Fruit fly (Drosophila melanogaster) whole organism, larva: Measurements from ENCODE around the gene CG11756.

Experiments
- noc ChIP-seq: fragments of 200-800 bp; sonication (Bioruptor generic); optimal IDR thresholded peaks from 3 replicates; lab custom pipeline; 2019; ENCODE audit warnings: missing biosample characterization, mild to moderate bottlenecking, missing genetic modification characterization, moderate library complexity

Gene CG11756

DNA sequence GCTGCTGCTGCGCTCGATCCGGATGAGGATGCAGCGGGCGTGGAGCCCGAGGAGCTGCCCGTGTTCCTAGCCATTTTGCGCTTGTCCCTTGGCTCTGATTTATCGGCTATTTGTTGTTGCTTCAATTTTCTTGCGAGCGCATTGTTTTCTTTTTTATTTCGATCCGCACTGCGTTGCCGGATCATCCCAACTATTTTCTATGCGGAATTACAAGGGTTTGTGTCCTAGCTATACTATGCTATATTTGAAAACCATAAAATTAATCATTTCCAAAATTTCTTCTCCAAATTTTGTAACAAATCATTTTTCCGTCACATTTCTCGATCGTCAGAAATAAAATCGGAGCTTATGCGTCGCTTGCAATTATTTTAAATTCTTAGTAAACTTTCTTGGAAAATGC lies at the start of gene CG11756, which contains the start of gene GCS1:
Gene CG11756, plus strand, starts transcription at position 312 of the 400 bp plus-strand sequence.
Gene GCS1, minus strand, starts transcription at position 193 of the 400 bp plus-strand sequence.
- TF ChIP-seq noc (tag; lab: Kevin White, UChicago) = no peak

DNA sequence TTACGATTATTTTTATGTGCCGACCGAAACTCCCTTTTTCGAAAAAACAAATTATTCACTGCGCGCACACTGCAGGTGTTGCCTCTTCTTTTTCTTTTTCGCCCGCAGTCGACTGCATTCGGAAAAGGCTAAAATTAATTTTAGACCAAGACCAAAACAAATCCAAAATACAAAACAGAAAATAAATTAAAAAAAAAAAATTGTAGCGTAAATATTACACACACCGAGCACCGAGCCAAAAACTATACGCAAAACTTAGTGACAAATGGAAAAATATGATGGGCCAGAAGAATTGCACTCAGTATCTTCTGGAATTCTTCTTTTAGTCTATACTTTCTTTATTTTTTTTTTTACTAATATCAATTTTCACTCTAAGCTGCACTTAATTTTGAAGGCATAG lies 45.2 kb upstream of the CG11756 start, which contains the start of gene CG44422:
Gene CG44422, minus strand, starts transcription at position 101 of the 400 bp plus-strand sequence.
- TF ChIP-seq noc (tag; lab: Kevin White, UChicago) = no peak

DNA sequence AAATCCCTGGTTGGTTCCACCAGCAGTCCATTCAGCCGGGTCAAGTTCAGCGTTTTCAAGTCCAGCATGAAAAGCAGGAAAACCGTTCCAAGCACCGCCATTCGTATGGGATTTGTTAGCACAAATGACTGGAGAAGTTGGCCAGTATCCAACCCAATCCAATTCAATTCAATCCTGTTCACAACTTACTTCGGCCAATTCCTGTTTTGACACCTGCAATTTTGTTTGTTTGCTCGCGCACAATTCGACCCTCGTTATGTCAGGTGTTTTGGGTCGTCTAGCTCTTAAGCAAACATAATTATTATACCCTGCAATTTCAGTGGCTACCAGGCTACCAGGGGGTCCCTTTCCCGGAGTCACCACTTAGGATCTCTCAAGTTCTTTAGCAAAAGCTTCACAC lies 36.8 kb upstream of the CG11756 start, which contains the start of gene Ir10a:
Gene Ir10a, minus strand, starts transcription at position 101 of the 400 bp plus-strand sequence.
- no peak for TF ChIP-seq noc (tag; lab: Kevin White, UChicago)

DNA sequence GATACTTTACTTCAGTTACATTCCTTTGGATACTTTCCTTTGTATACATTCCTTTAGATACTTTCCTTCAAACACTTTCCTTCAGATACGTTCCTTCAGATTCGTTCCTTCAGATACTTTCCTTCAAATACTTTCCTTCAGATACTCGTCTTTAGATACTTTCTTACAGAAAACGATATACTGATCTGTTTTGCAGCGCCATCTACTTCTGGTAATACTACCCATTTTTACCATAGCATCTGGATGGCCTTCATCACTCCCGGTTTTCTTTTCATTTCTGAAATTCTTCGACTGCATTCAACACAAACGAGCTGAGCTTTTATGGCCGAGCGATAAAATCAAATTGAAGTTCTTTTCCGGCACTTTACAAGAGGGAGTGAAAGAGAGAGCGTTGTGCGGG lies 28.0 kb upstream of the CG11756 start:
- TF ChIP-seq noc (tag; lab: Kevin White, UChicago) = no peak

DNA sequence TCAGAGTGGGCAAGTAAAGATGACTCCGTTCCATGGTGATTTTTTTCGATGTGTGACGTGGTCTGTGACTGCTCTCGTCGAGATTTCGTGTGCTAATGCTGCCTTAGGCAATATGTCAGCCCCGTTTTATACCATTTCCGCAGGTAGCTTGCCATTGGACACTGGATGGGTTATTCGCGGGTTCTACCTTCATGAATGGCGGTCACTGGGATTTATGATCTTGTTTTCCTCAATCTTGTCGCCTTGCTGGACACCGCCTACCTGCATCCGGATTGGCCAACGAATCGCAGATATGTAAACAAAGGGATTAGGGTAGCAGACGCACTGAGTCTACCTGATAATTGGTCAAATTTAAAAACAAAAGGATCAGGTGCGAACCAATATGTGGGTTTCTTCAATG lies 25.7 kb upstream of the CG11756 start, which contains the start of gene sisA:
Gene sisA, minus strand, starts transcription at position 101 of the 400 bp plus-strand sequence.
- TF ChIP-seq noc (tag; lab: Kevin White, UChicago) = no peak

DNA sequence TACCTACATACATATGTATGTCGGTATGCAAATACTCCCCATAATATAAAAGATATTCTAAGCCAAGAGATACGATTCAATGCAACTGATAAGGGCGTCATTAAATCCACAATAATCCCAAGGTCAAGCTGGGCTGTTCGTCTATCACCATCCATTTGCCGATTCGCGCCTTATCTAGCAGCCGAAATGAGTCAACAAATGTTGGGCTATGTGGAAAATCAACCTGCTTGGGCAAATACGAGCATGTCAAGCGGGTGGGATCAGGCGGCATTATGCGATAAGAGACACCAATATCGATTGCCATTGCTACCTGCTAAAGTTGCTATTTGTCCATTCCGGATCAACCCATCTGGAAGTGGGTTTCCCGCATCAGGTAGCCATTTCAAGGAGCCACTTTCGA lies 25.3 kb upstream of the CG11756 start:
- TF ChIP-seq noc (tag; lab: Kevin White, UChicago) = no peak

DNA sequence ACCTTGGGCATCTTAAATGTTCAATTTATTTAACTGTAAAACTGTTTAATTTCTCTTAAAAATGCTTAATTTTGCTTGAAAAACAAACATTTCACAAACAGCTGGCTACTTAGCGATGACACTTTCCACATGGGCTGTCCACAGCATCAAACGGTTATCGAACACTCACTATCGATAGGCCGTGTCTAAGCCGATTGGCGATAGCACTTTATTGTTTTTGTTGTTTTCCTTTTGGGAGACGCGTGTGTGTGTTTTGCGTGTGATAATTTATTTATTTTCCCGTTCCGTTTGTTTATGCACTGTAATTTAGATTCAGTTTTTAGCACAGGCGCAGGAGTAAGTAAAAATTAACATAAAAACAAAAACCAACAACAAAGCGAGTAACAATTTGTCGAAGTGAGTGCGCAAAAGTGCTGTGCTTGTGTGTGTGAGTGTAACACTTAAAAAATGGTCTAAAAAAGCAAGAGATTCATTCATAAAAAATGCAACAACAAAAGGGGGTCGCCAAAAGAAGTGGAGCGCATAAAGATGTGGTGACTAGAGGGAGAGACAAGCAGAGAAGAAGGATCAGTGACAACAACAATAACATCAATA lies 22.6 kb upstream of the CG11756 start, which contains the start of gene Gapvd1:
Gene Gapvd1, plus strand, starts transcription at position 211 of the 594 bp plus-strand sequence.
- TF ChIP-seq noc (tag; lab: Kevin White, UChicago) = no peak

DNA sequence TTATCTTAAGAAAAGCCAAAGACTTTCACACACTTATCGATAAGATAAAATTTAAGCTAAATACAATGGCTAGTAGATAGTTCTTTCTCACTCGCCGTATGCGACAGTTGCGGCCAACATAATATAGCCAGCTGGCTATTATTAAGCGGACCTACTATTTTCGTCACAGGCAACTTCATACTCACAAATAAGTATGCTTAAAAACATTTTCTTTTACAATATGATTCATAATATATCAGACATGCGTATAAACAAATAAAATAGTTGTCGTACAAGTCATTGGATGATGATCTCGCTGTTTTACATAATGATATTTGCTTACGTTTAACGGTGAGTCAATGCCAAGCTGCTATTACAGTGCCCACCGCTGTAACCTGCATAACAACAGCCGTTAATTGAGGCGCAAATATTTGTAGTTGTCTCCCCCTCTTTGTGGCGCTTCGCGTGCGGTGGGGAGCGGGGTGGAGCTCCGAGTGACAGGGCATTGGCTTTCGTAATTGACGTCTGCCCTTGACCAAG lies 21.6 kb upstream of the CG11756 start:
- peak; percentile 84 for TF ChIP-seq noc (tag; lab: Kevin White, UChicago)

DNA sequence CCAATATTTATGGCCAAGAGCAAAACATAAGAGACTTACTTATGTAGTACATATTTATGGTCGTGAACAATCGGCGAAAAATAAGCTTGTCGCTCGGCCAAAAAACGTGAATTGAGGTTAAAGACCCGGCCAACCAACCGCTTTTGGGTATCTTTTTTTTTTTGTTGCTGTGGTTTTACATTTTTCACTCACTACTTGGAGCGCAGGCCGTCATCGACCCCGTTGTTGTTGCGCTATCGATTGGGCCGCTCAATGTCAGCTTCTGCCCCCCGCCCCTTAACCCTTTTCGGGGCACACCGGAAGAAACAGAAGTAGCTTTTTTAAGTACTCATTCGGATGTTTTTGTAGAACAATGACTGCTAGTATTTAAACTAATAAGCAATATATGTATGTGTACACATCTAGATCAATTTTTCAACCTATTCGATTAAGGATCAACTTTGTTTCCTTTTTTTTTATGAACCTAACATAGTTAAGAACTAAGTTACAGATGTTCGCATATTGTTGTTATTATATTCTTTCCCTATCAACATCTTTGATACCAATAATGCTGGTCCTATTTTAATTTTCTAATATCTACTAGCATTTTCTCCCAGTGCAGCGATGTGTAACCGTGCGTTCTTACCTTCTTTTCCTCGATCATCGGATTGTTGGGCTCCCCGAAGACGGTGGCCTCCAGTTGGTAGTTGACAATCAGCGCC lies 9.7 kb upstream of the CG11756 start:
- peak; percentile 58 for TF ChIP-seq noc (tag; lab: Kevin White, UChicago)

DNA sequence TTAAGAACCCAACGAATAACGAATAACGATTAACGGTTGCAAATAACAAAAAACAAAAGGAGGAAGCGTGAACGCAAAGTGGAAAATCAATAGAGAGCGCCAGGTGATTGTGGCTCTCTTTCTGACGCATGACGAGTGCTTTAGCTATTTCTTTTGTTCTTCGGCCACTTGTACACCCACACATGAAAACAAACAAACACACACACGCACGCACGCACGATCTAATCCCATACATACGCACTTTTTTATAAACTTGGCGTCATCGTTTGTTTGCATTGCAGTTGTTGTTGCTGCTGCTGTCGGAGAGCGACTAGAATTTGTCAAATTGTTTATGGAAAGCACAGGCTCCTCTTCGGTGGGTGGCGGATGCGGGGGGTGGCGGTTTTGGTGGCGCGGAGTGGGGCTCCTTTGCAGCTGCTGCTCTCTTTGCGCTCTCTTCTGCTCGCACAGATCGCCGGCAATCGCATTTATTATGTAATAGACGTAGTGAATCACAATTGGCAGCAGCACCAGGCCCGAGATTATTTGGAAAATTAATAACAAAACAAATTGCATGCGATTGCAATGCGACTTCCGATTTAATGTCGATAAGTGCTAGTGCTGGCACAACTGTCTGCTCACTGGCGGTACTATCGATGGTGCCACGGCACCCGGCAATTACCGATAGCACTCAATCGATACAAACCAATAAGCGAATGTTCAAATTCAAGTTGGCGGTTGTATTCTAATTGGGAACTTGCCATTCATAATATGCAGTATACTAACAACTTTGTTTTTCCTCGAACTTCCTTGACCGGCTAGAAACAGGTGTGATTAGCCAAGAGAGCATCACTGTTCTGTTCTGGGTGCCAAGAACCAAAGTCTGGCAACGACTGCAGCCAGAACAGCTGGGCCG lies 8.7 kb upstream of the CG11756 start:
- peak; percentile 6 for TF ChIP-seq noc (tag; lab: Kevin White, UChicago)

DNA sequence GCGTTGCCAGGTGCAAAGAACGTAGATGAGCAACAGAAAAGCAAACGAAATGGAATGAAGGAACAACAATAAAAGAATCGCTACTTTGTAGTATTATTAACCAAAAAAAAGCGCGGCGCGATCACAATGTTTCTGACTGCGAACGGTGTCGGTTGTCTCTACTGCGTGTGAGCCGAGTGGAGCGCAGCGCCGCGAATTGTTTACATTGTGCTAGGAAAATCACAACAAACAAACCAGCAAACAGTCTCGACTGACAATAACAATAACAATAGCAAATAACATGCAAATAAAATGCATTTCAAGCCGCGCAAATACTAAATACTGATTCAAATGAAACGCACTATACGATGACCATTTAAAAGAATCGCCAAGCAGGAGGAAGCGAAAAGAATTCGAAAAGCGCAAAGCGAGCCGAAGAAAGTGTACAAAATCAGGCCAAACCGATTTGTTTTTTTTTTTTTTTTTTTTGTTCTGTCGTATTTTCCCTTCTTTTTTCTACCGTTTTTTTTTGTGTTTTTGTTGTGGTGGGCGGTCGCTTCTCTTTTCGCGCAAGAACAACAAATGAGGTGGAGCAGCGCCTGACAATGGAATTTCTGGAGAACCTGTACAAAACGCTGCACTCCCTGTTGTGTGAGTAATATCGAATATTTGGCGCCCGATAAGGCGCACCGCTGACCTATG lies 7.9 kb upstream of the CG11756 start, which contains the start of the genes CG34348 and Kap3:
Gene CG34348, plus strand, starts transcription at position 6 of the 681 bp plus-strand sequence.
Gene Kap3, minus strand, starts transcription at position 217 of the 681 bp plus-strand sequence.
- no peak for TF ChIP-seq noc (tag; lab: Kevin White, UChicago)

DNA sequence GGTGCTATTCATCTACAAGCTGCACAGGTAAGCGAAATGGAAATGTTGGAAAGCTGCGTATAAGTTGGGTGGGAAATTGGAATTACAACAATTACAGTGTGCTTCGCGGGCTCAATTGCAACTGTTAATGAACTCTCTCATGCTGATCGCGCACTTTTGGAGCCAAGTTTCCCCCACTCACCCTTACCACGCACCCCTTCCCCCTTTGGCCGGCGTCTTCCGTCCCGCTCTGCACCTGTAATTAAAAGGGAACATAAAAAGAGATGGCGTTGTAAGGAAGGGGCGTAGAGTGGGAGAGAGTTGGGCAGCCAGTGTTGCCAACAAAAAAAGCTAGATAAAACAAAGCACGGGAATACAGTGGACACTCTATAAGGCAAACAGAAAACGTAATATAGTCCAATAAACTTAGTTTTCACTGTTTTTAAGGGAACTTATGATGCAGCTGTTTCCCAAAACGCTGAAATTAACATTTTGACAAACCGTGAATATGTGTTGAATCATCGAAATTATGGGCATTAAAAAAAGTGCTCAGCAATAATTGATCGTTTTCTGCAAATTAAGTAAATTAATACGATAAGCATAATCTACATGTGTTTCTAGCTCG lies 7.1 kb upstream of the CG11756 start:
- no peak for TF ChIP-seq noc (tag; lab: Kevin White, UChicago)

DNA sequence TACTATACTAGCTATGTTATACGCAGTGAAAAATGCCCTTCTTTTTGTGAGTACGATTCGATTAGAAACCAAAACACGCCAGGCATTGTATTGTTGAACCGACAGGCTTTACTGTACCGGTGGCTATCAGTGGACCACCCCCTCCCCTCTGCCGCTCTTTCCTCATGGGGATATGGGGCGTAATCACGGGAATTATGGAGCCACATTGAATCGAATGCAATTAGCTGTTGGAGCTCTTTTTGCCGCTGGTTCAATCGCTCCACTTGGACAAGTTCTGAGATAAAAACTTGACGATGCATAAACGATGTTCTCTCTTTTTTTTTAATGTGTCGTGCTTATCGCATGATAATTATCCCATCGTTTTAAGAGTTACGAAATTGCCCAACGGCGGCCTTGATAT lies 5.8 kb upstream of the CG11756 start:
- no peak for TF ChIP-seq noc (tag; lab: Kevin White, UChicago)

DNA sequence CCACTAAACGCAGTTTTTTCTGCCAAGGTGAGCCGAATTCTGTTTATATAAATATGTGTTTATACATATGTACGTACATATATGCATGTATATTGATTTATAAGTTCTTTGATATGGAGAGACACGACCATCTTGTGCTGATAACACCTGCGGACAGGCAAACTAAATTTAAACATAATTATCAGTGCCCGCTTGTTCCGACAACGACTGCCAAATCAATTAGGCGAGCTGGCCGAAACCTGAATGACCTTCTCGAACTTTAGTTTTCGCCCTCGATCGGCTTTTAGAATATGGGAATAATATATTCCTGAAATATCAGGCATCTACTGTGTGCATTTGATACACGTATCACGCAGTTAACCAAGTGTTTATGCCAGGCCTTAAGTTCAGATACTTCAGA lies 5.1 kb upstream of the CG11756 start:
- peak; percentile 70 for TF ChIP-seq noc (tag; lab: Kevin White, UChicago)
